Fruit fly (Drosophila melanogaster) whole organism, prepupa: ENCODE measurements around the gene CG7483.

Source experiments
- Blimp-1 ChIP-seq: fragments of 200-800 bp; sonication (Bioruptor generic); optimal IDR thresholded peaks from 3 replicates; lab custom pipeline; 2017; ENCODE audit warnings: missing biosample characterization, missing genetic modification characterization, mild to moderate bottlenecking, moderate library complexity, missing genetic modification reagents
- CG6808 ChIP-seq: fragments of 200-800 bp; sonication (Bioruptor generic); optimal IDR thresholded peaks from 3 replicates; lab custom pipeline; 2017; ENCODE audit warnings: missing biosample characterization, missing genetic modification characterization, mild to moderate bottlenecking, moderate library complexity, missing genetic modification reagents
- CG6854 ChIP-seq: fragments of 200-800 bp; sonication (Bioruptor generic); optimal IDR thresholded peaks from 2 replicates; lab custom pipeline; 2017; ENCODE audit warnings: missing biosample characterization, mild to moderate bottlenecking, missing genetic modification characterization
- CG9139 ChIP-seq: fragments of 200-800 bp; sonication (Bioruptor generic); optimal IDR thresholded peaks from 3 replicates; lab custom pipeline; 2017; ENCODE audit warnings: missing biosample characterization, mild to moderate bottlenecking, missing genetic modification characterization
- Sox102F ChIP-seq: fragments of 200-800 bp; sonication (Bioruptor generic); optimal IDR thresholded peaks from 2 replicates; lab custom pipeline; 2016; ENCODE audit warnings: missing biosample characterization, mild to moderate bottlenecking, missing genetic modification characterization
- dac ChIP-seq: fragments of 200-800 bp; sonication (Bioruptor generic); optimal IDR thresholded peaks from 2 replicates; lab custom pipeline; 2017; ENCODE audit warnings: missing biosample characterization, mild to moderate bottlenecking, missing genetic modification characterization
- svp ChIP-seq: fragments of 200-800 bp; sonication (Bioruptor generic); peaks from one replicate; lab custom pipeline; 2016; ENCODE audit warnings: missing biosample characterization, missing genetic modification characterization

dm6 chr3R:8353994-8354393 is 41.0 kb downstream of the CG7483 start:
- TF ChIP-seq dac (GFP tag; lab: Kevin White, UChicago) (no peak), Sox102F (GFP tag; lab: Kevin White, UChicago) (no peak), CG6808 (GFP tag; lab: Kevin White, UChicago) (no peak), svp (GFP tag; lab: Kevin White, UChicago) (no peak), CG6854 (GFP tag; lab: Kevin White, UChicago) (no peak), CG9139 (GFP tag; lab: Kevin White, UChicago) (no peak), Blimp-1 (no peak)
